Fruit fly (Drosophila melanogaster) S2 (cell line): ENCODE results near the gene Sarm.
A peak's percentile ranks its signal among the peaks of the same experiment; 100 is the strongest.

Source experiments
- CG8478 ChIP-seq: fragments of >200 bp; optimal IDR thresholded peaks from 2 replicates; lab custom pipeline; 2018
- CTCF ChIP-seq, 2 experiments: fragments of >200 bp; optimal IDR thresholded peaks; 2 replicates each; lab custom pipeline; 2018

The Sarm gene

DNA sequence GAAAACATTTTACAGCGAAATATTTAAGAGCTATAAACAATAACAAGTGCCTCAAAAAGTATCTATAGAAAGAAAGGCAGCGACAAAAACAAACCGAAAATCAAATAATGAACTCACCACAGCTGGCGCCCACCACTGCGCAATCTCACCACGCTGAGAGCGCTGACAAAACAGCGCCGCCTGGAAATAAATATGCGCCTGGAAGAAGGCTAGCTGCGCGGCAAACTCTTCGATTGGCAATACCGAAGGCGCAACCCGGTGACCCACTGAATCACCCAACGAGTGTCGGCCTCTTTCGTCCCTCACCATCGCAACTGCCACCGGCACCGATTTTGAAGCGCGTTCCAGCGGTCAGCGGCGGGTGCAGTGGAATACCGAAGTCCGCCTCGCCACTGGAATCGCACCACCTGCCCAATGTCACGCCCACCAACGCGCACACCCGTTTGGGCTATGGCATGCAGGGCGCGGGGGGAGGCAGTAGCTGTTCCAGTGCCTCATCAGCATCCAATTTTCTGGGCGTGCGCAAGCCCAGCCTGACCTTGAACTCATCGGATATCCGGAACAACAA is 8.1 kb downstream of the Sarm start:
- TF ChIP-seq CG8478 (lab: Kevin White, UChicago) = no peak
- TF ChIP-seq CTCF (optimal IDR thresholded peaks at IDR 0.05; lab: Kevin White, UChicago) = peak in 1 of 2 experiments; percentile 65

DNA sequence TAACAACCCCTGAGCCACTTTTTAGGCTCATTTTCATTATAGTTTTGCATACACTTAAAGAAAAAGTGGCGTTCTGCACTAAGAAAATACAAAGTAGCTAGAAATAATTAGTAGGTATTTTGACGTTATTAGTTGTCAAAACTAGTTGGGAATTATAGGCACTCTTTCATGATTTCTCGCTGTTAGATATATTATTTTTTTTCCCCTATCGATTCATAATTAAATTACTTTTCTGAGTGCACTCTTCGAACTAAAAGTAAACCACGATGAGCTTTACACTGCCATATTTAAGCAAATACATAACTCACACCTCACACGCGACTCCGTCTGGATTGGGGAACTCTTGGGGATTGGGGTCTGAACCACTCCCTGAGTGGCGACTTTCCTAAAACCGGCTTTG is 9.0 kb downstream of the Sarm start:
- no peak for TF ChIP-seq CG8478 (lab: Kevin White, UChicago)
- no peak for TF ChIP-seq CTCF (optimal IDR thresholded peaks at IDR 0.05; lab: Kevin White, UChicago)

DNA sequence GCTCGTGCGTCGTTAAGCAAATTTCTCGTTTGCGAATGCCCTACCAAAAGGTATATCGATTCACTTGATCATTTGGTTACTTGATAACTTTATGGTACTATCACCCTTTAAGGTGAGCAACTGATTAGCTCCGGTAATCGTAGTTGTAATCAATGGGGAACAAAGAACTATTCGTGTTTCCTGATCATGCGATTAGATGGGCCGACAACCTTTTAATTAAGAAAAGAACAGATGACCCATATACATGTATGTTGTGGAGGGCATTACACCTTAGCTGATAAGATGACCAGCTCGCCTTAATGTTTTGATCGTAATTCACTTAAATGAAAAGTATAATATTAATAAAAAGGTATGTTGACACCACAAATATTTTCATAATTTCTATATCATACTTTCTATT is 9.7 kb downstream of the Sarm start:
- no peak for TF ChIP-seq CG8478 (lab: Kevin White, UChicago)
- no peak for TF ChIP-seq CTCF (optimal IDR thresholded peaks at IDR 0.05; lab: Kevin White, UChicago)

DNA sequence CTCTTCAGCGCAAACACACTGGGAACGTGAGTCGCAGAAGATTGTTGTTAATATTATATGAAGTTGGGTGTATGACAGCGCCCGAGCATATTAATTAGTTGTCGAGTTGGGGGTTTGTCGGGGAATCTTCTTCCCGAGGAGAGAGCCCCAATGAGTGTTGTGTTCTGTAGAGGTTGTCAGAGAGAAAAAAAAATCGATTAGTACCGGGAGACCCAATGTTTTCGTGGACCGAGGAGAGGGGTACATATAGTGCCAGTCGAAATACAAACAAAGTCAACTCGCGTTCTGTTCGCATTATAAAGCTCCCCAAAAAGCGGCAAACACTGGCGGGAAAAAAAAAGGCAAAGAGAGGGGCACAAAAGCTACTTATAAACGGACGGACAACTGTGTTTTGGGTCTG is 10.2 kb downstream of the Sarm start:
- TF ChIP-seq CG8478 (lab: Kevin White, UChicago) (no peak), CTCF (optimal IDR thresholded peaks at IDR 0.05; lab: Kevin White, UChicago) (no peak)

DNA sequence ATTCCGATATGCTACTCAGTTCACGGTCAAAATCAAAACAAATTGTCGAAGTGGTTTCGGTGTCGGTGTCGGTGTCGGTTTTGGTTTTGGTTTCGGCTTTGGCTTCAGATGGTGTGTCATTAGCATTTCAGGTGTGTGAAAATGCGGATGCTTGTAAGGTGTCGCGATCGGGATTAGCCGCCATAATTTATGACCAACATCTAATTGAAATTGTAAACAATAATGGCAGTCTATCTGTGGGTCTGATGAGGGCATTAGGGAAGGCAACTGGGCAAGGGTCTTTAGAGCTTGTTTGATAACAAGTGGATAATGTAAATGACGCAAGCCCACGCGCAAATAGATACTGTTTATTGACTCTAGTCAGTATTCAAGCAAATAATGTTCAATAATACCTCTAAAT is 11.3 kb downstream of the Sarm start:
- no peak for TF ChIP-seq CTCF (optimal IDR thresholded peaks at IDR 0.05; lab: Kevin White, UChicago)
- no peak for TF ChIP-seq CG8478 (lab: Kevin White, UChicago)

DNA sequence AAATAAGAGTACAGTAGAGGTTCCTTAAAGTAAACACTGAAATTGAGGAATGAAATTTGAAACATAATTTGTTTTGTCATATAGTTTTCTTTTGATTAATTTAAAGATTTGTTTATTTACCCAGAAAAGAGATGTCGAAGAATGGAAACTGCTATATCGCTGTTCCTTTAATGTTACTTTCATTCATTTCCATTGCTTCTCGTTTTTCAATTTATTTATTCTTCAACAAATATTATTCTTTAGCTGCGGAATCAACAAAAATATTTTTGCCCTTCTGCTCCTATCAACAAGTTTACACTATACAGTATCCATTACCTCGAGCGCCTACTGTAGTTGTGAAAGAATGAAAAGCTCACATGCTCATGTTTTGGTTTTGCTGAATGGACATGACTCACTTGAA is 12.5 kb downstream of the Sarm start:
- TF ChIP-seq CTCF (optimal IDR thresholded peaks at IDR 0.05; lab: Kevin White, UChicago) = no peak
- TF ChIP-seq CG8478 (lab: Kevin White, UChicago) = no peak

DNA sequence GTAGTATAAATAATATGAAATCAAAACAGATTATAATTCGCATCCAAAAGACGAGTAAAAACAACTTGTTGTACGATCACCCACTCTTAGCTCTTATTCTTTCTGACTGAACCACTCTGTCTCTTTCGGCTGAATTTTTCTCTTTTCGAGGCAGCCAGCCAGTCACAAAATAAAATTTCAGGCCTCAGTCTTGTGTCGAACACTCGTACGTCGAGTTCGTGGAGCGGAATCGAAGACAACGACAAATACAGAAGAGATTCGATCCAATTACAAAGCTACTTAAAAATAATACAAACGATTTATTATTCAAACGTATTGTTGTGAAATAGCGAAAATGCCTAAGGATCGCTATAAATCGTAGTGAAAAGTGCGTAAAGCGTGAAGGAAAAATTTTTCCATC is 13.5 kb downstream of the Sarm start:
- TF ChIP-seq CTCF (optimal IDR thresholded peaks at IDR 0.05; lab: Kevin White, UChicago) (no peak), CG8478 (lab: Kevin White, UChicago) (no peak)

DNA sequence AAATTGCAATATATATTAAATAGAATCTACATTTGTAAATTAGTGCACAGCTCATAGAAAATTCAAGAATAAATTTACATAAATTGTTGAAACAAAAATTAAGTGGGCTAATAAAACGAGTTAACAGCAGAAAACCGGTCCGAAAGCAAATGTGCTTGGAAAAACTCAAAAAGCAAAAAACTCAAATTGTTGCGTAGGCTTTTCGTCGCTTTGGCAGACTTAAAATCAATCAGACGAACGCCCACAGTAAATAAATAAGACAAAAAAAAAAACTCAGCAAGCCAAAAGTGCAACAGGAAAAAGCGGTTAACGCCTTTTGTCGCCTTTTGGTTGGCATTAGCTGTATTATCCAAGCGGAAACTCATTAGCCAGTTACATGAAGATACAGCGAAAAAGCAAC is 14.3 kb downstream of the Sarm start:
- no peak for TF ChIP-seq CG8478 (lab: Kevin White, UChicago)
- TF ChIP-seq CTCF (optimal IDR thresholded peaks at IDR 0.05; lab: Kevin White, UChicago) = no peak

DNA sequence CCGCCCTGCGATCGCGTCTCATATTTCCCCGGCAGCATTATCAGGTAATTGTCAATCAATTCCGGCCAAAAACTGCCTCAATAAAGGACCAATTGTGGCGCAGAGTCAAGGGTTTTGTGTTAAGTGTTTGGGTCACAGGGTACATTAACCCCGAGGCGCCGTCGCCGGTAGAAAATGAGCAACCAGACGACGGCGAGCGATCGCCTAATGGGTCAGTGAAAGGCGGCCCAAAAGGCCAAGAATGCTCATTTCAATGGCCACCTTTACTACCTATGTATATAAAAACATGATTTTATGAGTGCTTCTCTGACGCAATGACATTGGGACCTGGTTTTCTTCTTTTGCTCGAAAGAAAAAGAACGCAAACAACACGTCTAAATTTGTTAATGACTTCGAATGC is 15.9 kb downstream of the Sarm start:
- TF ChIP-seq CTCF (optimal IDR thresholded peaks at IDR 0.05; lab: Kevin White, UChicago) = no peak
- no peak for TF ChIP-seq CG8478 (lab: Kevin White, UChicago)

DNA sequence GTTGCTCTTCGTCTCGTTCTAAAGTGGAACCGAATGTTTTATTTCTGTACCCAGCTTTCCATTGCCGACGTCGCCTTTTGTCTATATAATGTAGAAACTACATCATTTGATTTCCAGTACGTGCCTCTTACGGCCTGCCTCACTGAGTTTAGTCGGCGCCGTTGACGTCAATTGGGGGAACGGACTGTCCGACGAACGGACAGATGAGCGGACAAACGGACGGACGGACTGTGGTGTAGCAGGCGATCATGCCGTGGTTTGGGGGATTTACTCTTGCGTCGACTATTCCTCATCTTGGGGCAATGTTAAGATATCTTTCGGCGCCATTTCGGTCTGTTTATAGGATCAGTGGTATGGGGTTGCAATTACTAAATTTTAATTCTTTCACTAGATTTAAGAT is 17.1 kb downstream of the Sarm start:
- TF ChIP-seq CTCF (optimal IDR thresholded peaks at IDR 0.05; lab: Kevin White, UChicago) (no peak), CG8478 (lab: Kevin White, UChicago) (no peak)

DNA sequence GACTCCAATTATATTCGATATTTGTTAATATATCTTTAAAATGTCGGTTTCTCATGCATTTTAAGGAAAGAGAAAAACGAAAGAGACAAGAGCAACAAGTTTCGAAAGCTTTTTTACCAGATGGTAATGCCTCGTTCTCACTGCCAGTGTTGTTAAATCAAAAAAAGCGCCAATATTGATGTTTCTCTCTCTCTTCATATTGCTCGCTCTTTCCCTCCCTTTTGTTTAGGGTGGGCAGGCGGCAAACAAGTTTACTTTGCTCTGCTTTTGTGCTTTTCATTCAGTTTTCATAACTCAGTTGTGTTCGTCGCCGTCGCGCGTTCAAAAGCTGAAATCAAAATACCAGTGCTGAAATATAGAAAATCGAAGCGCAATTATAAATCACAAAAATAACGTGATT is 18.1 kb downstream of the Sarm start:
- TF ChIP-seq CG8478 (lab: Kevin White, UChicago) = no peak
- TF ChIP-seq CTCF (optimal IDR thresholded peaks at IDR 0.05; lab: Kevin White, UChicago) = no peak

DNA sequence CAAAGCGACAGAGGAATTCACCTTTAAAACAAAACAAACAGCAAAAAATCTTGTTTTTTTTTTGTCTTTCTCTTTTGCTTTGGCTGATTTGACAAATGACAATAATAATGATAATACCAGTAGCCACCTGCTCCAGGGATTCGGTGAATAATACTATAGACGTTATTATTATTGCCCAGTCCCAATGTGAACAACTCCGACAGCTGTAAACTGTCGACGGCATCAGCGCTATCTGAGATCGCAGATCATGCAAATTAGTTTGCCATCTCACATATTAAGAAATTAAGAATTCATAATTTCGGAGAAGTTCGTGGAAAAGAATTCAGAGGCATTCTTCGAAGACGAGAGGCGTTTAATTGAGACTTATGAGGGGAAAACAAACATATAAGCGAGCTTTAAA is 22.5 kb downstream of the Sarm start:
- TF ChIP-seq CG8478 (lab: Kevin White, UChicago) = no peak

DNA sequence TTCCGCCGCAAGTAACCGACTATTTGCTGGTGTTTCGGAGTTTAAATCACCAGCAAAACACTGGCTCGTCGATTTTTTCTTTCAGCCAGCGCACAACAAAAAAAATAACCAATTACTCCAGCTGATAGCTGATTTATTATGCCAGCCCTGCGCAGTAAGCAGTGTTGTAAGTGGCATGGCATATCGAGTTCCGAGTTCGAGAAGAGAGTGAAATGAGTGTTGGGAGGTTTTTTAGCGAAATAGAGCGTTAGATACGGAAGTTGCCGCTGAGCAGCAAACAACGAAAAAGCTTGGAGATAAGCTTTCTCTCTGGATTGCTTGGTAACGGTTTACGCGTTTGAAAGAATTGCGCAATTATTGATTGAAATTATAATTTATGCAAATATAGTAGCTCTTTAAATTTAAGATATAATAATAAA is 28.0 kb downstream of the Sarm start, which contains the start of gene CG7565:
TSS of gene CG7565 (minus strand) at position 137 of the 419 bp plus-strand sequence.
- TF ChIP-seq CG8478 (lab: Kevin White, UChicago) = no peak

DNA sequence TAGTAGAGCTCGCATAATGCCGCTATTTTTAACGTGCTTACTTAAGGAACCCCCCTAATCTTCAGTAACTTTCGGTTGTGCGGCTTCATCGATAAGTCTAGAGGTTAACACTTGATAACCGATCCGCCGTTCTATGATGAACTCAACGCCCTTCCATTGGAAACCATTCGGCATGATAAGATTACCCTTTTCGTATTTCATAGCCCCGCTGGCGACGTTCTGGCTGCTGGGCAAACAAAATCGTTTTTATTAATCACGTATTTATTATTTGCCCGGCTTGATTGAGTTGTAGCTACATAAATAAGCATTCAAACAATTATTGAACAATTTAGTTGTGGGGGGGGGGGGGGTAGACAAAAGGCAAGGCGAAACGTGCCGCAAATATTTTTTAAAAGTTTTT is 29.9 kb downstream of the Sarm start:
- no peak for TF ChIP-seq CG8478 (lab: Kevin White, UChicago)
- no peak for TF ChIP-seq CTCF (optimal IDR thresholded peaks at IDR 0.05; lab: Kevin White, UChicago)

DNA sequence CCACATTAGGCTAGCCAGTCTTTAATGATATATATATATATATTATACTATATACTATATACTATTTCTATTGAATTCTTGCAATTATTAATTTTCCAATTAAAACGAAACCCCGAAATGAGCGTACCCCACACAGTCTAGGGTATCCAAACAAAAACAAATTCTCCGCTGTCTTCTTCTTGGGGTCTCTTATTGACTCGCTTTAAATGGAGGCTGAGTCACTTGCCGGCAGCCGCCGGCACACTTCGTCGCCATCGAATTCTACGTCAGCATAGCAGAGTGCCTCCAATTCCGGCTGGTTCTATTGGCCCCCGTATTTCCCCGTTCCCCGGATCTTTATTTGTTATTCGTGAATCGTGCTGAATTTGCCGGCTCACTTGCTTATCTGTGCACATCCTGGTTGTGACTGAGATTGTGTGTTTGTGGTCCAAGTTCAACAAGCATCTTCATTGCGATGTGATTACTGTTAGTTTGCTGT is 31.0 kb downstream of the Sarm start:
- TF ChIP-seq CTCF (optimal IDR thresholded peaks at IDR 0.05; lab: Kevin White, UChicago) = no peak
- no peak for TF ChIP-seq CG8478 (lab: Kevin White, UChicago)

DNA sequence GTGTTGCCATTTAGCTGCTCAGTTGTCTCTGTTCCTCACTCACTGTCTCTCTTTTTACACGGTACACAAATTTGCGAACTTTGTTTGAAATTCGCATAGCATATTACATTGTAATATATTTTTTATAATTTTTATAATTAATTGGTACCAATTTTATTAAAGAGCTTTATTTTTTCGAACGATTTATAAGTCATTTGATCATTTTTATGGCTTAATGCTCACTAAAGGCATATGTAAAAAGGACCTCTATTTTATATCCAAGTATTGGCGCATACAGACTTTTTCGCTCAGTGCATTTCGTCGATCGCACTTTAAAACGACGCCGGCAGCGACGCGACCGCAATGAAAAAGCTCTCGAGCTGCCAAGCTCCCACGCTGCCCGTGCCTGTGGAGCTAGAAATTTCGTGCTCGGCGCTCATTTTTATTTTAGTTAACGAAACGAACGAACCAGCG is 32.5 kb downstream of the Sarm start:
- no peak for TF ChIP-seq CG8478 (lab: Kevin White, UChicago)
- TF ChIP-seq CTCF (optimal IDR thresholded peaks at IDR 0.05; lab: Kevin White, UChicago) = no peak
